Fruit fly (Drosophila melanogaster) whole organism, embryonic: ENCODE measurements around the gene alpha-Man-IIb.

ENCODE experiments used
- Awh ChIP-seq: fragments of 200-800 bp; sonication (Bioruptor generic); IDR thresholded peaks from 2 replicates; pipeline ENCODE4, ENCODE4 v1.3.6; 2022; ENCODE audit warnings: missing biosample characterization, missing genetic modification characterization
- CG10321 ChIP-seq: fragments of 200-800 bp; sonication (Bioruptor generic); IDR thresholded peaks from 2 replicates; pipeline ENCODE4 v1.3.6; 2022; ENCODE audit warnings: missing biosample characterization, missing genetic modification characterization
- CG10979 ChIP-seq: fragments of 200-800 bp; sonication (Bioruptor generic); optimal IDR thresholded peaks from 2 replicates; lab custom pipeline; 2018; ENCODE audit warnings: missing biosample characterization, mild to moderate bottlenecking, missing genetic modification characterization, moderate library complexity
- CG11085 ChIP-seq: fragments of 200-800 bp; sonication (Bioruptor generic); IDR thresholded peaks from 2 replicates; pipeline ENCODE4 v1.3.6; 2022; ENCODE audit warnings: missing biosample characterization, missing genetic modification characterization
- CG12071 ChIP-seq: fragments of 200-800 bp; sonication (Bioruptor generic); optimal IDR thresholded peaks from 3 replicates; lab custom pipeline; 2018; ENCODE audit warnings: missing biosample characterization, mild to moderate bottlenecking, missing genetic modification characterization
- CG12769 ChIP-seq: fragments of 200-800 bp; sonication (Bioruptor generic); optimal IDR thresholded peaks from 2 replicates; lab custom pipeline; 2019; ENCODE audit warnings: missing biosample characterization, mild to moderate bottlenecking, missing genetic modification characterization, moderate library complexity
- CG16813 ChIP-seq: fragments of 200-800 bp; sonication (Bioruptor generic); IDR thresholded peaks from 3 replicates; pipeline ENCODE4 v1.3.6; 2022; ENCODE audit warnings: missing biosample characterization, missing genetic modification characterization; ENCODE audit not compliant: partially characterized antibody
- CG17328 ChIP-seq: fragments of 200-800 bp; sonication (Bioruptor generic); IDR thresholded peaks from 2 replicates; pipeline ENCODE4 v1.3.6; 2022; ENCODE audit warnings: missing biosample characterization, missing genetic modification characterization
- CG31365 ChIP-seq: fragments of 200-800 bp; sonication (Bioruptor generic); optimal IDR thresholded peaks from 2 replicates; lab custom pipeline; 2018; ENCODE audit warnings: missing biosample characterization, mild to moderate bottlenecking, missing genetic modification characterization
- CG4404 ChIP-seq: fragments of 200-800 bp; sonication (Bioruptor generic); IDR thresholded peaks from 2 replicates; pipeline ENCODE4 v1.3.6; 2022; ENCODE audit warnings: missing biosample characterization, missing genetic modification characterization
- CG6813 ChIP-seq: fragments of 200-800 bp; sonication (Bioruptor generic); optimal IDR thresholded peaks from 2 replicates; lab custom pipeline; 2017; ENCODE audit warnings: missing biosample characterization, missing genetic modification characterization, mild to moderate bottlenecking, moderate library complexity, missing genetic modification reagents
- CG8388 ChIP-seq: fragments of 200-800 bp; sonication (Bioruptor generic); optimal IDR thresholded peaks from 2 replicates; lab custom pipeline; 2019; ENCODE audit warnings: missing biosample characterization, mild to moderate bottlenecking, missing genetic modification characterization, moderate library complexity
- CG8765 ChIP-seq: fragments of 200-800 bp; sonication (Bioruptor generic); IDR thresholded peaks from 2 replicates; pipeline ENCODE4 v1.3.6; 2022; ENCODE audit warnings: missing biosample characterization, missing genetic modification characterization
- E2f2 ChIP-seq: fragments of 200-800 bp; sonication (Bioruptor generic); IDR thresholded peaks from 2 replicates; pipeline ENCODE4 v1.3.6; 2022; ENCODE audit warnings: missing biosample characterization, missing genetic modification characterization
- Gug ChIP-seq: fragments of 200-800 bp; sonication (Bioruptor generic); IDR thresholded peaks from 4 replicates; pipeline ENCODE4 v1.3.6; 2022; ENCODE audit warnings: missing biosample characterization, missing genetic modification characterization
- Vsx1 ChIP-seq: fragments of 200-800 bp; sonication (Bioruptor generic); optimal IDR thresholded peaks from 2 replicates; lab custom pipeline; 2017; ENCODE audit warnings: missing biosample characterization, mild to moderate bottlenecking, missing genetic modification characterization, missing genetic modification reagents
- cad ChIP-seq: fragments of >200 bp; optimal IDR thresholded peaks from 2 replicates; lab custom pipeline; 2017; ENCODE audit warnings: missing biosample characterization, missing genetic modification characterization
- caup ChIP-seq: fragments of 200-800 bp; sonication (Bioruptor generic); optimal IDR thresholded peaks from 3 replicates; lab custom pipeline; 2017; ENCODE audit warnings: missing biosample characterization, mild to moderate bottlenecking, missing genetic modification characterization, moderate library complexity; ENCODE audit not compliant: severe bottlenecking
- corto ChIP-seq: fragments of 200-800 bp; sonication (Bioruptor generic); optimal IDR thresholded peaks from 2 replicates; lab custom pipeline; 2016; ENCODE audit warnings: missing biosample characterization, mild to moderate bottlenecking, missing genetic modification characterization, moderate library complexity
- exex ChIP-seq: fragments of 200-800 bp; sonication (Bioruptor generic); optimal IDR thresholded peaks from 4 replicates; lab custom pipeline; 2018; ENCODE audit warnings: missing biosample characterization, mild to moderate bottlenecking, missing genetic modification characterization, moderate library complexity
- gro ChIP-seq: fragments of 200-800 bp; sonication (Bioruptor generic); optimal IDR thresholded peaks from 2 replicates; lab custom pipeline; 2016; ENCODE audit warnings: missing biosample characterization, missing genetic modification characterization
- her ChIP-seq: fragments of 200-800 bp; sonication (Bioruptor generic); optimal IDR thresholded peaks from 2 replicates; lab custom pipeline; 2016; ENCODE audit warnings: missing biosample characterization, missing genetic modification characterization
- oc ChIP-seq: fragments of 200-800 bp; sonication (Bioruptor generic); optimal IDR thresholded peaks from 2 replicates; lab custom pipeline; 2018; ENCODE audit warnings: missing biosample characterization, mild to moderate bottlenecking, missing genetic modification characterization, moderate library complexity
- prd ChIP-seq, 3 experiments: fragments of >200 bp in 2 of 3; fragments of 200-800 bp in 1 of 3; sonication (Bioruptor generic) in 1 of 3; optimal IDR thresholded peaks in 2 of 3; IDR thresholded peaks in 1 of 3; 2 replicates in 2 of 3; 3 replicates in 1 of 3; pipeline versions ENCODE4 v1.3.6 to Lab custom; 2017 to 2022; ENCODE audit warnings: missing biosample characterization in 1 of 3, missing genetic modification characterization in 1 of 3
- pum ChIP-seq: fragments of 200-800 bp; sonication (Bioruptor generic); optimal IDR thresholded peaks from 2 replicates; lab custom pipeline; 2016; ENCODE audit warnings: missing biosample characterization, missing genetic modification characterization
- run ChIP-seq: fragments of 200-800 bp; sonication (Bioruptor generic); optimal IDR thresholded peaks from 3 replicates; lab custom pipeline; 2018; ENCODE audit warnings: missing biosample characterization, mild to moderate bottlenecking, missing genetic modification characterization
- sd ChIP-seq: fragments of 200-800 bp; sonication (Bioruptor generic); optimal IDR thresholded peaks from 3 replicates; lab custom pipeline; 2018; ENCODE audit warnings: missing biosample characterization, mild to moderate bottlenecking, missing genetic modification characterization, moderate library complexity
- sna ChIP-seq: fragments of 200-800 bp; sonication (Bioruptor generic); IDR thresholded peaks from 2 replicates; pipeline ENCODE4 v1.3.6; 2022; ENCODE audit warnings: missing biosample characterization, missing genetic modification characterization; ENCODE audit not compliant: partially characterized antibody
- tin ChIP-seq: fragments of 200-800 bp; sonication (Bioruptor generic); optimal IDR thresholded peaks from 3 replicates; lab custom pipeline; 2016; ENCODE audit warnings: missing biosample characterization, missing genetic modification characterization
- tio ChIP-seq: fragments of 200-800 bp; sonication (Bioruptor generic); optimal IDR thresholded peaks from 2 replicates; lab custom pipeline; 2017; ENCODE audit warnings: missing biosample characterization, missing genetic modification characterization, inconsistent platforms

The alpha-Man-IIb gene

dm6 chr3R:15872829-15873440 is 68.9 kb downstream of the alpha-Man-IIb start (continued):
- TF ChIP-seq CG6813 (GFP tag; lab: Kevin White, UChicago) (no peak), tin (GFP tag; lab: Kevin White, UChicago) (no peak), CG8388 (GFP tag; lab: Kevin White, UChicago) (no peak), Gug (GFP tag; lab: Robert Waterston, UW) (no peak), CG11085 (no peak), cad (no peak), caup (no peak), prd (optimal IDR thresholded peaks at IDR 0.05; lab: Kevin White, UChicago) (no peak), prd (GFP tag; IDR thresholded peaks at IDR 0.05; lab: Robert Waterston, UW) (no peak), her (GFP tag; lab: Kevin White, UChicago) (no peak), CG8765 (GFP tag; lab: Robert Waterston, UW) (no peak), Vsx1 (GFP tag; lab: Kevin White, UChicago) (peak; percentile 22), CG10321 (GFP tag; lab: Robert Waterston, UW) (no peak), run (tag; lab: Kevin White, UChicago) (peak; percentile 34), Awh (GFP tag; lab: Robert Waterston, UW) (peak; percentile 77), sna (no peak), CG10979 (tag; lab: Kevin White, UChicago) (no peak), exex (tag; lab: Kevin White, UChicago) (no peak), corto (GFP tag; lab: Kevin White, UChicago) (no peak), CG16813 (GFP tag; lab: Robert Waterston, UW) (no peak), sd (tag; lab: Kevin White, UChicago) (peak; percentile 94), pum (GFP tag; lab: Kevin White, UChicago) (no peak), E2f2 (no peak), CG12769 (peak; percentile 13), oc (tag; lab: Kevin White, UChicago) (peak; percentile 56), gro (GFP tag; lab: Kevin White, UChicago) (peak; percentile 67), tio (GFP tag; lab: Kevin White, UChicago) (no peak), CG17328 (GFP tag; lab: Robert Waterston, UW) (no peak), CG12071 (no peak), CG31365 (tag; lab: Kevin White, UChicago) (no peak), CG4404 (GFP tag; lab: Robert Waterston, UW) (no peak)
